Worm (Caenorhabditis elegans): ENCODE results near the gene scl-5.

DNA sequence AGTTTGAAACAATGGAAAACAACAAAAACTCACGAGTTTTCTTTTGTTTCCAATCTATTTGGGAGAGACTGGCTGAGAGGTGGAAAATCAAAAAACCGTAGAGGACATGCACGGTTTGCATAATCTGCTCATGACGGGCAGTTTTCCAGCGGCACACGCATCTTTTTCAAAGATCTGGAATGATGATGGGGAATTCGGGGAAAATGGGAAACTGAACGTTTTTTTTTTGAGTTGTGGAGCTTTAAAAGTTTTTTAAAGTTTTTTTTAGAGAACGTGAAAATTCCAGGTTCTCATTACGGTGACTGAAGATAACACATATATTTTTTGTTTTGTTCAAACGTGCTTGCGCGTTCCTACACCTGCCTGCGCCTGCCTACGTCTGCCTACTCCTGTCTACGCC lies 12.8 kb downstream of the scl-5 start, which contains the start of gene C39E9.7:
- TF ChIP-seq ref-1 (GFP tag; conservative IDR thresholded peaks at IDR 0.05) = no peak
- TF ChIP-seq ztf-29 (GFP tag; IDR thresholded peaks at IDR 0.05) = no peak
- TF ChIP-seq T22C8.4 (GFP tag; IDR thresholded peaks at IDR 0.05) = no peak
- no peak for TF ChIP-seq flt-1 (GFP tag; IDR thresholded peaks at IDR 0.05)
- no peak for TF ChIP-seq klf-2 (GFP tag; conservative IDR thresholded peaks at IDR 0.05)
- TF ChIP-seq tab-1 (GFP tag; IDR thresholded peaks at IDR 0.05) = no peak
- no peak for TF ChIP-seq cog-1 (tag; optimal IDR thresholded peaks at IDR 0.05)
- no peak for TF ChIP-seq ztf-23 (GFP tag; IDR thresholded peaks at IDR 0.05)
